Fruit fly (Drosophila melanogaster) ovary, adult (tissue): ENCODE results near the gene CG31776.

ENCODE experiments used
- CG17801 ChIP-seq: fragments of 200-800 bp; optimal IDR thresholded peaks from 2 replicates; lab custom pipeline; 2019; ENCODE audit warnings: missing biosample characterization, mild to moderate bottlenecking, missing genetic modification characterization, moderate library complexity; ENCODE audit not compliant: partially characterized antibody

Gene CG31776

dm6 chr2L:3482037-3482436 lies 12.1 kb downstream of the CG31776 start:
- no peak for TF ChIP-seq CG17801

dm6 chr2L:3482712-3483111 lies 12.7 kb downstream of the CG31776 start:
- no peak for TF ChIP-seq CG17801

dm6 chr2L:3483672-3484071 lies 13.7 kb downstream of the CG31776 start:
- TF ChIP-seq CG17801, result no peak

- no peak for TF ChIP-seq CG17801
Measured at dm6 chr2L:3484759-3485158, 14.8 kb downstream of the CG31776 start.

dm6 chr2L:3485506-3485905 lies 15.5 kb downstream of the CG31776 start:
- TF ChIP-seq CG17801, result no peak

dm6 chr2L:3490971-3491370 lies 21.0 kb downstream of the CG31776 start, which contains the start of gene CG15414:
CG15414 (minus strand) TSS chr2L:3491071.
- no peak for TF ChIP-seq CG17801

dm6 chr2L:3493475-3493874 lies 23.5 kb downstream of the CG31776 start:
- TF ChIP-seq CG17801, result no peak

dm6 chr2L:3495465-3495864 lies 25.5 kb downstream of the CG31776 start:
- no peak for TF ChIP-seq CG17801

- TF ChIP-seq CG17801, result no peak
Measured at dm6 chr2L:3504851-3505250, 34.9 kb downstream of the CG31776 start.

- no peak for TF ChIP-seq CG17801
Measured at dm6 chr2L:3506322-3506721, 36.3 kb downstream of the CG31776 start.

- TF ChIP-seq CG17801, result no peak
Measured at dm6 chr2L:3506806-3507205, 36.8 kb downstream of the CG31776 start.

dm6 chr2L:3507209-3508164 lies 37.5 kb downstream of the CG31776 start, which contains the start of gene tim:
tim (minus strand) TSS chr2L:3508119.
- peak; percentile 74 for TF ChIP-seq CG17801

dm6 chr2L:3510002-3510401 lies 40.0 kb downstream of the CG31776 start, which contains the start of gene CG31954:
CG31954 (minus strand) TSS chr2L:3510102.
- no peak for TF ChIP-seq CG17801

- no peak for TF ChIP-seq CG17801
Measured at dm6 chr2L:3514569-3515191, 44.7 kb downstream of the CG31776 start, which contains the start of the genes LeuRS and CG17593. LeuRS (minus strand) TSS chr2L:3514656. CG17593 (plus strand) TSS chr2L:3514872.

- no peak for TF ChIP-seq CG17801
Measured at dm6 chr2L:3519551-3519950, 49.6 kb downstream of the CG31776 start, which contains the start of the genes CG3213 and CG8851. CG3213 (minus strand) TSS chr2L:3519651. CG8851 (plus strand) TSS chr2L:3519677.
